Fruit fly (Drosophila melanogaster): ENCODE data around the gene CG3036.

- TF ChIP-seq psq (optimal IDR thresholded peaks at IDR 0.05) (no peak), EcR (GFP tag; optimal IDR thresholded peaks at IDR 0.05) (no peak), CG8478 (optimal IDR thresholded peaks at IDR 0.05) (no peak)
These were observed 24.8 kb downstream of the CG3036 start for dm6 chr2L:4916738-4917137.
